Fruit fly (Drosophila melanogaster) whole organism, prepupa: ENCODE data around the gene Nelf-A.

ENCODE experiments used
- CG10631 ChIP-seq: fragments of 200-800 bp; sonication (Bioruptor generic); optimal IDR thresholded peaks from 2 replicates; lab custom pipeline; 2016; ENCODE audit warnings: missing biosample characterization, missing genetic modification characterization
- CG10669 ChIP-seq: fragments of 200-800 bp; sonication (Bioruptor generic); optimal IDR thresholded peaks from 3 replicates; lab custom pipeline; 2018; ENCODE audit warnings: missing biosample characterization, mild to moderate bottlenecking, missing genetic modification characterization, moderate library complexity
- CG11294 ChIP-seq: fragments of 200-800 bp; sonication (Bioruptor generic); IDR thresholded peaks from 2 replicates; pipeline ENCODE4 v1.3.6; 2022; ENCODE audit warnings: missing biosample characterization, missing genetic modification characterization
- CG11762 ChIP-seq: fragments of 200-800 bp; sonication (Bioruptor generic); optimal IDR thresholded peaks from 3 replicates; lab custom pipeline; 2016; ENCODE audit warnings: missing biosample characterization, missing genetic modification characterization; ENCODE audit not compliant: insufficient read depth
- CG11902 ChIP-seq: fragments of 200-800 bp; sonication (Bioruptor generic); optimal IDR thresholded peaks from 3 replicates; lab custom pipeline; 2016; ENCODE audit warnings: missing biosample characterization, missing genetic modification characterization
- CG15336 ChIP-seq: fragments of 200-800 bp; sonication (Bioruptor generic); IDR thresholded peaks from 2 replicates; pipeline ENCODE4 v1.3.6; 2022; ENCODE audit warnings: missing biosample characterization, missing genetic modification characterization
- CG1621 ChIP-seq: fragments of 200-800 bp; sonication (Bioruptor generic); optimal IDR thresholded peaks from 3 replicates; lab custom pipeline; 2018; ENCODE audit warnings: missing biosample characterization, mild to moderate bottlenecking, missing genetic modification characterization
- CG16779 ChIP-seq: fragments of 200-800 bp; sonication (Bioruptor generic); optimal IDR thresholded peaks from 3 replicates; lab custom pipeline; 2017; ENCODE audit warnings: missing biosample characterization, mild to moderate bottlenecking, missing genetic modification characterization
- CG31627 ChIP-seq: fragments of 200-800 bp; sonication (Bioruptor generic); optimal IDR thresholded peaks from 3 replicates; lab custom pipeline; 2016; ENCODE audit warnings: missing biosample characterization, missing genetic modification characterization
- CG32006 ChIP-seq: fragments of 200-800 bp; sonication (Bioruptor generic); optimal IDR thresholded peaks from 3 replicates; lab custom pipeline; 2017; ENCODE audit warnings: missing biosample characterization, mild to moderate bottlenecking, missing genetic modification characterization
- CG3919 ChIP-seq: fragments of 200-800 bp; sonication (Bioruptor generic); optimal IDR thresholded peaks from 3 replicates; lab custom pipeline; 2016; ENCODE audit warnings: missing biosample characterization, missing genetic modification characterization
- CG4318 ChIP-seq: fragments of 200-800 bp; sonication (Bioruptor generic); optimal IDR thresholded peaks from 3 replicates; lab custom pipeline; 2017; ENCODE audit warnings: missing biosample characterization, mild to moderate bottlenecking, missing genetic modification characterization
- CG6163 ChIP-seq: fragments of 200-800 bp; sonication (Bioruptor generic); IDR thresholded peaks from 3 replicates; pipeline ENCODE4 v1.3.6; 2022; ENCODE audit warnings: missing biosample characterization, missing genetic modification characterization
- CG6276 ChIP-seq: fragments of 200-800 bp; sonication (Bioruptor generic); optimal IDR thresholded peaks from 2 replicates; lab custom pipeline; 2017; ENCODE audit warnings: missing biosample characterization, mild to moderate bottlenecking, missing genetic modification characterization
- CG6792 ChIP-seq: fragments of 200-800 bp; sonication (Bioruptor generic); optimal IDR thresholded peaks from 3 replicates; lab custom pipeline; 2016; ENCODE audit warnings: missing biosample characterization, missing genetic modification characterization
- CG6808 ChIP-seq: fragments of 200-800 bp; sonication (Bioruptor generic); optimal IDR thresholded peaks from 3 replicates; lab custom pipeline; 2017; ENCODE audit warnings: missing biosample characterization, missing genetic modification characterization, mild to moderate bottlenecking, moderate library complexity, missing genetic modification reagents
- CG6854 ChIP-seq: fragments of 200-800 bp; sonication (Bioruptor generic); optimal IDR thresholded peaks from 2 replicates; lab custom pipeline; 2017; ENCODE audit warnings: missing biosample characterization, mild to moderate bottlenecking, missing genetic modification characterization
- CG7368 ChIP-seq: fragments of 200-800 bp; sonication (Bioruptor generic); optimal IDR thresholded peaks from 3 replicates; lab custom pipeline; 2016; ENCODE audit warnings: missing biosample characterization, missing genetic modification characterization
- CG8119 ChIP-seq: fragments of 200-800 bp; sonication (Bioruptor generic); IDR thresholded peaks from 3 replicates; pipeline ENCODE4 v1.3.6; 2022; ENCODE audit warnings: missing biosample characterization, missing genetic modification characterization
- CG8319 ChIP-seq: fragments of 200-800 bp; sonication (Bioruptor generic); optimal IDR thresholded peaks from 3 replicates; lab custom pipeline; 2016; ENCODE audit warnings: missing biosample characterization, missing genetic modification characterization
- CG9139 ChIP-seq: fragments of 200-800 bp; sonication (Bioruptor generic); optimal IDR thresholded peaks from 3 replicates; lab custom pipeline; 2017; ENCODE audit warnings: missing biosample characterization, mild to moderate bottlenecking, missing genetic modification characterization
- Eip75B ChIP-seq: fragments of 200-800 bp; sonication (Bioruptor generic); optimal IDR thresholded peaks from 3 replicates; lab custom pipeline; 2016; ENCODE audit warnings: missing biosample characterization, missing genetic modification characterization
- Eip78C ChIP-seq: fragments of 200-800 bp; sonication (Bioruptor generic); peaks from one replicate; lab custom pipeline; 2016; ENCODE audit warnings: missing biosample characterization, missing genetic modification characterization
- Ets21C ChIP-seq: fragments of 200-800 bp; sonication (Bioruptor generic); optimal IDR thresholded peaks from 3 replicates; lab custom pipeline; 2016; ENCODE audit warnings: missing biosample characterization, missing genetic modification characterization
- Ets96B ChIP-seq: fragments of 200-800 bp; optimal IDR thresholded peaks from 2 replicates; lab custom pipeline; 2019; ENCODE audit warnings: missing biosample characterization, mild to moderate bottlenecking, missing genetic modification characterization, moderate library complexity
- Gug ChIP-seq: fragments of 200-800 bp; sonication (Bioruptor generic); IDR thresholded peaks from 2 replicates; pipeline ENCODE4 v1.3.6; 2022; ENCODE audit warnings: missing biosample characterization, missing genetic modification characterization
- Hr38 ChIP-seq: sonication (Bioruptor generic); optimal IDR thresholded peaks from 2 replicates; lab custom pipeline; 2016; ENCODE audit warnings: missing biosample characterization, missing genetic modification characterization
- Hr39 ChIP-seq: fragments of 200-800 bp; sonication (Bioruptor generic); optimal IDR thresholded peaks from 2 replicates; lab custom pipeline; 2016; ENCODE audit warnings: missing biosample characterization, missing genetic modification characterization
- Hr4 ChIP-seq: fragments of 200-800 bp; sonication (Bioruptor generic); optimal IDR thresholded peaks from 3 replicates; lab custom pipeline; 2016; ENCODE audit warnings: missing biosample characterization, missing genetic modification characterization
- Lpt ChIP-seq: fragments of 200-800 bp; sonication (Bioruptor generic); optimal IDR thresholded peaks from 3 replicates; lab custom pipeline; 2016; ENCODE audit warnings: missing biosample characterization, missing genetic modification characterization
- Met ChIP-seq: fragments of 200-800 bp; sonication (Bioruptor generic); optimal IDR thresholded peaks from 3 replicates; lab custom pipeline; 2016; ENCODE audit warnings: missing biosample characterization, missing genetic modification characterization
- OdsH ChIP-seq: fragments of 200-800 bp; sonication (Bioruptor generic); optimal IDR thresholded peaks from 3 replicates; lab custom pipeline; 2016; ENCODE audit warnings: missing biosample characterization, missing genetic modification characterization
- Sox102F ChIP-seq: fragments of 200-800 bp; sonication (Bioruptor generic); optimal IDR thresholded peaks from 2 replicates; lab custom pipeline; 2016; ENCODE audit warnings: missing biosample characterization, mild to moderate bottlenecking, missing genetic modification characterization
- Sox15 ChIP-seq: fragments of 200-800 bp; sonication (Bioruptor generic); optimal IDR thresholded peaks from 3 replicates; lab custom pipeline; 2016; ENCODE audit warnings: missing biosample characterization, missing genetic modification characterization
- acj6 ChIP-seq: fragments of 200-800 bp; sonication (Bioruptor generic); optimal IDR thresholded peaks from 3 replicates; lab custom pipeline; 2016; ENCODE audit warnings: missing biosample characterization, missing genetic modification characterization
- cyc ChIP-seq: fragments of 200-800 bp; sonication (Bioruptor generic); optimal IDR thresholded peaks from 3 replicates; lab custom pipeline; 2016; ENCODE audit warnings: missing biosample characterization, missing genetic modification characterization
- dac ChIP-seq: fragments of 200-800 bp; sonication (Bioruptor generic); optimal IDR thresholded peaks from 2 replicates; lab custom pipeline; 2017; ENCODE audit warnings: missing biosample characterization, mild to moderate bottlenecking, missing genetic modification characterization
- dsx ChIP-seq: fragments of 200-800 bp; optimal IDR thresholded peaks from 3 replicates; lab custom pipeline; 2019; ENCODE audit warnings: missing biosample characterization, mild to moderate bottlenecking, missing genetic modification characterization, moderate library complexity; ENCODE audit not compliant: poor library complexity, severe bottlenecking
- eg ChIP-seq: fragments of 200-800 bp; sonication (Bioruptor generic); IDR thresholded peaks from 3 replicates; pipeline ENCODE4 v1.3.6; 2022; ENCODE audit warnings: missing biosample characterization, missing genetic modification characterization
- esn ChIP-seq: fragments of 200-800 bp; sonication (Bioruptor generic); optimal IDR thresholded peaks from 2 replicates; lab custom pipeline; 2016; ENCODE audit warnings: missing biosample characterization, mild to moderate bottlenecking, missing genetic modification characterization, moderate library complexity
- fkh ChIP-seq: fragments of 200-800 bp; sonication (Bioruptor generic); optimal IDR thresholded peaks from 3 replicates; lab custom pipeline; 2017; ENCODE audit warnings: missing biosample characterization, mild to moderate bottlenecking, missing genetic modification characterization, moderate library complexity
- net ChIP-seq: fragments of 200-800 bp; sonication (Bioruptor generic); optimal IDR thresholded peaks from 3 replicates; lab custom pipeline; 2016; ENCODE audit warnings: missing biosample characterization, missing genetic modification characterization
- pdm3 ChIP-seq: fragments of 200-800 bp; sonication (Bioruptor generic); optimal IDR thresholded peaks from 3 replicates; lab custom pipeline; 2016; ENCODE audit warnings: missing biosample characterization, missing genetic modification characterization
- salr ChIP-seq, 2 experiments: fragments of 200-800 bp; sonication (Bioruptor generic); optimal IDR thresholded peaks; 3 replicates each; lab custom pipeline; 2016 to 2018; ENCODE audit warnings: missing biosample characterization in 2 of 2, missing genetic modification characterization in 2 of 2, mild to moderate bottlenecking in 1 of 2
- spab ChIP-seq: fragments of 200-800 bp; sonication (Bioruptor generic); optimal IDR thresholded peaks from 2 replicates; lab custom pipeline; 2017; ENCODE audit warnings: missing biosample characterization, mild to moderate bottlenecking, missing genetic modification characterization, missing genetic modification reagents
- svp ChIP-seq: fragments of 200-800 bp; sonication (Bioruptor generic); peaks from one replicate; lab custom pipeline; 2016; ENCODE audit warnings: missing biosample characterization, missing genetic modification characterization
- vri ChIP-seq: fragments of 200-800 bp; sonication (Bioruptor generic); optimal IDR thresholded peaks from 3 replicates; lab custom pipeline; 2016; ENCODE audit warnings: missing biosample characterization, mild to moderate bottlenecking, missing genetic modification characterization

Nelf-A gene

dm6 chr3R:21205680-21206326 is 17.7 kb upstream of the Nelf-A start (continued):
- TF ChIP-seq Met (peak; percentile 54), dac (GFP tag; lab: Kevin White, UChicago) (peak; percentile 82), CG31627 (GFP tag; lab: Kevin White, UChicago) (peak; percentile 44), acj6 (GFP tag; lab: Kevin White, UChicago) (peak; percentile 72), CG7368 (GFP tag; lab: Kevin White, UChicago) (peak; percentile 66), svp (GFP tag; lab: Kevin White, UChicago) (peak; percentile 83), Eip75B (GFP tag; lab: Kevin White, UChicago) (peak; percentile 67), CG6276 (peak; percentile 93), pdm3 (peak; percentile 80), CG9139 (no peak), eg (GFP tag; lab: Robert Waterston, UW) (peak; percentile 91), CG6792 (peak; percentile 72), CG10631 (peak; percentile 75), CG1621 (tag; lab: Kevin White, UChicago) (peak; percentile 70), Hr38 (GFP tag; lab: Kevin White, UChicago) (no peak), Eip78C (GFP tag; lab: Kevin White, UChicago) (peak; percentile 93), OdsH (GFP tag; lab: Kevin White, UChicago) (peak; percentile 80), CG6163 (peak; percentile 85), cyc (GFP tag; lab: Kevin White, UChicago) (peak; percentile 15), CG6808 (GFP tag; lab: Kevin White, UChicago) (peak; percentile 66), CG16779 (tag; lab: Kevin White, UChicago) (peak; percentile 64), Lpt (GFP tag; lab: Kevin White, UChicago) (peak; percentile 84), fkh (GFP tag; lab: Kevin White, UChicago) (no peak), CG8119 (GFP tag; lab: Robert Waterston, UW) (peak; percentile 91), CG11902 (GFP tag; lab: Kevin White, UChicago) (peak; percentile 46)

DNA sequence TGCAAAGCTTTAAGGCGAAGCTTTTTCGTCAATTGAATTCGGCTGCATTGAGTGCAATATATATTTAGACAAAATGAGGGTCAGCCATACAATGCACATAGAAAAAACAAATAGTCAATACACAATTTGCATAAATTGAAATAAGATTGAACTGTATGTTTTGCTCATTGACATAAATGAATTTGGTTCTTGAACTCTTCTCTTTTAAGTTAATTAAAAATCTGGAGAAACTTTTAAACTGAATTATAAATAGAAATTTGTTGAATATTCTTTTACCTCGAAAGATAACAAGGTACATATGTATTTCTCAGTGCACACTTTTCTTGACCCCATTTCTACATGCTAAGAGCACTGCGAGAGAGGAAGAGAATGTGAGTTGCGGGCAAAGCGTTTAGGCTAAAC is 17.2 kb upstream of the Nelf-A start:
- TF ChIP-seq Eip75B (GFP tag; lab: Kevin White, UChicago) (no peak), CG6276 (peak; percentile 57), CG7368 (GFP tag; lab: Kevin White, UChicago) (no peak), pdm3 (peak; percentile 33), Sox15 (no peak), CG8119 (GFP tag; lab: Robert Waterston, UW) (peak; percentile 67; the same call in 1 of the 3 replicates), spab (no peak), CG6854 (GFP tag; lab: Kevin White, UChicago) (no peak), Hr4 (GFP tag; lab: Kevin White, UChicago) (peak; percentile 55), OdsH (GFP tag; lab: Kevin White, UChicago) (peak; percentile 18), CG6808 (GFP tag; lab: Kevin White, UChicago) (no peak), CG31627 (GFP tag; lab: Kevin White, UChicago) (no peak), Sox102F (GFP tag; lab: Kevin White, UChicago) (no peak), CG32006 (GFP tag; lab: Kevin White, UChicago) (peak; percentile 85), Eip78C (GFP tag; lab: Kevin White, UChicago) (peak; percentile 64), CG1621 (tag; lab: Kevin White, UChicago) (no peak), salr (GFP tag; optimal IDR thresholded peaks at IDR 0.05; lab: Kevin White, UChicago) (peak in 1 of 2 experiments; percentile 78), CG11762 (GFP tag; lab: Kevin White, UChicago) (no peak), esn (no peak), svp (GFP tag; lab: Kevin White, UChicago) (peak; percentile 83), dsx (GFP tag; lab: Kevin White, UChicago) (no peak), Met (no peak), vri (GFP tag; lab: Kevin White, UChicago) (no peak), Ets21C (GFP tag; lab: Kevin White, UChicago) (no peak), CG15336 (GFP tag; lab: Robert Waterston, UW) (peak; percentile 70), CG11294 (peak; percentile 48; the same call in 1 of the 2 replicates), Hr39 (GFP tag; lab: Kevin White, UChicago) (no peak), dac (GFP tag; lab: Kevin White, UChicago) (peak; percentile 7), CG10631 (peak; percentile 43), Gug (GFP tag; lab: Robert Waterston, UW) (peak; percentile 64), CG6792 (no peak), Ets96B (tag; lab: Kevin White, UChicago) (no peak), CG4318 (peak; percentile 47), CG8319 (no peak), CG9139 (no peak), CG3919 (no peak), CG6163 (peak; percentile 37; the same call in 2 of the 3 replicates), net (GFP tag; lab: Kevin White, UChicago) (peak; percentile 27), CG10669 (GFP tag; lab: Kevin White, UChicago) (no peak)
